Fruit fly (Drosophila melanogaster) whole organism, prepupa: ENCODE data around the gene CstF64.

ENCODE experiments used
- Blimp-1 ChIP-seq: fragments of 200-800 bp; sonication (Bioruptor generic); optimal IDR thresholded peaks from 3 replicates; lab custom pipeline; 2017; ENCODE audit warnings: missing biosample characterization, missing genetic modification characterization, mild to moderate bottlenecking, moderate library complexity, missing genetic modification reagents
- CG10631 ChIP-seq: fragments of 200-800 bp; sonication (Bioruptor generic); optimal IDR thresholded peaks from 2 replicates; lab custom pipeline; 2016; ENCODE audit warnings: missing biosample characterization, missing genetic modification characterization
- CG10669 ChIP-seq: fragments of 200-800 bp; sonication (Bioruptor generic); optimal IDR thresholded peaks from 3 replicates; lab custom pipeline; 2018; ENCODE audit warnings: missing biosample characterization, mild to moderate bottlenecking, missing genetic modification characterization, moderate library complexity
- CG11762 ChIP-seq: fragments of 200-800 bp; sonication (Bioruptor generic); optimal IDR thresholded peaks from 3 replicates; lab custom pipeline; 2016; ENCODE audit warnings: missing biosample characterization, missing genetic modification characterization; ENCODE audit not compliant: insufficient read depth
- CG11902 ChIP-seq: fragments of 200-800 bp; sonication (Bioruptor generic); optimal IDR thresholded peaks from 3 replicates; lab custom pipeline; 2016; ENCODE audit warnings: missing biosample characterization, missing genetic modification characterization
- CG15336 ChIP-seq: fragments of 200-800 bp; sonication (Bioruptor generic); IDR thresholded peaks from 2 replicates; pipeline ENCODE4 v1.3.6; 2022; ENCODE audit warnings: missing biosample characterization, missing genetic modification characterization
- CG1621 ChIP-seq: fragments of 200-800 bp; sonication (Bioruptor generic); optimal IDR thresholded peaks from 3 replicates; lab custom pipeline; 2018; ENCODE audit warnings: missing biosample characterization, mild to moderate bottlenecking, missing genetic modification characterization
- CG16779 ChIP-seq: fragments of 200-800 bp; sonication (Bioruptor generic); optimal IDR thresholded peaks from 3 replicates; lab custom pipeline; 2017; ENCODE audit warnings: missing biosample characterization, mild to moderate bottlenecking, missing genetic modification characterization
- CG3032 ChIP-seq: fragments of 200-800 bp; optimal IDR thresholded peaks from 2 replicates; lab custom pipeline; 2019; ENCODE audit warnings: missing biosample characterization, mild to moderate bottlenecking, missing genetic modification characterization, moderate library complexity
- CG31627 ChIP-seq: fragments of 200-800 bp; sonication (Bioruptor generic); optimal IDR thresholded peaks from 3 replicates; lab custom pipeline; 2016; ENCODE audit warnings: missing biosample characterization, missing genetic modification characterization
- CG32006 ChIP-seq: fragments of 200-800 bp; sonication (Bioruptor generic); optimal IDR thresholded peaks from 3 replicates; lab custom pipeline; 2017; ENCODE audit warnings: missing biosample characterization, mild to moderate bottlenecking, missing genetic modification characterization
- CG34406 ChIP-seq: fragments of 200-800 bp; sonication (Bioruptor generic); optimal IDR thresholded peaks from 3 replicates; lab custom pipeline; 2016; ENCODE audit warnings: missing biosample characterization, missing genetic modification characterization
- CG3919 ChIP-seq: fragments of 200-800 bp; sonication (Bioruptor generic); optimal IDR thresholded peaks from 3 replicates; lab custom pipeline; 2016; ENCODE audit warnings: missing biosample characterization, missing genetic modification characterization
- CG6163 ChIP-seq: fragments of 200-800 bp; sonication (Bioruptor generic); IDR thresholded peaks from 3 replicates; pipeline ENCODE4 v1.3.6; 2022; ENCODE audit warnings: missing biosample characterization, missing genetic modification characterization
- CG6276 ChIP-seq: fragments of 200-800 bp; sonication (Bioruptor generic); optimal IDR thresholded peaks from 2 replicates; lab custom pipeline; 2017; ENCODE audit warnings: missing biosample characterization, mild to moderate bottlenecking, missing genetic modification characterization
- CG6792 ChIP-seq: fragments of 200-800 bp; sonication (Bioruptor generic); optimal IDR thresholded peaks from 3 replicates; lab custom pipeline; 2016; ENCODE audit warnings: missing biosample characterization, missing genetic modification characterization
- CG6808 ChIP-seq: fragments of 200-800 bp; sonication (Bioruptor generic); optimal IDR thresholded peaks from 3 replicates; lab custom pipeline; 2017; ENCODE audit warnings: missing biosample characterization, missing genetic modification characterization, mild to moderate bottlenecking, moderate library complexity, missing genetic modification reagents
- CG7368 ChIP-seq: fragments of 200-800 bp; sonication (Bioruptor generic); optimal IDR thresholded peaks from 3 replicates; lab custom pipeline; 2016; ENCODE audit warnings: missing biosample characterization, missing genetic modification characterization
- CG8119 ChIP-seq: fragments of 200-800 bp; sonication (Bioruptor generic); IDR thresholded peaks from 3 replicates; pipeline ENCODE4 v1.3.6; 2022; ENCODE audit warnings: missing biosample characterization, missing genetic modification characterization
- CG8319 ChIP-seq: fragments of 200-800 bp; sonication (Bioruptor generic); optimal IDR thresholded peaks from 3 replicates; lab custom pipeline; 2016; ENCODE audit warnings: missing biosample characterization, missing genetic modification characterization
- CG9139 ChIP-seq: fragments of 200-800 bp; sonication (Bioruptor generic); optimal IDR thresholded peaks from 3 replicates; lab custom pipeline; 2017; ENCODE audit warnings: missing biosample characterization, mild to moderate bottlenecking, missing genetic modification characterization
- Eip75B ChIP-seq: fragments of 200-800 bp; sonication (Bioruptor generic); optimal IDR thresholded peaks from 3 replicates; lab custom pipeline; 2016; ENCODE audit warnings: missing biosample characterization, missing genetic modification characterization
- Eip78C ChIP-seq: fragments of 200-800 bp; sonication (Bioruptor generic); peaks from one replicate; lab custom pipeline; 2016; ENCODE audit warnings: missing biosample characterization, missing genetic modification characterization
- Ets21C ChIP-seq: fragments of 200-800 bp; sonication (Bioruptor generic); optimal IDR thresholded peaks from 3 replicates; lab custom pipeline; 2016; ENCODE audit warnings: missing biosample characterization, missing genetic modification characterization
- Ets96B ChIP-seq: fragments of 200-800 bp; optimal IDR thresholded peaks from 2 replicates; lab custom pipeline; 2019; ENCODE audit warnings: missing biosample characterization, mild to moderate bottlenecking, missing genetic modification characterization, moderate library complexity
- Gug ChIP-seq: fragments of 200-800 bp; sonication (Bioruptor generic); IDR thresholded peaks from 2 replicates; pipeline ENCODE4 v1.3.6; 2022; ENCODE audit warnings: missing biosample characterization, missing genetic modification characterization
- Hr38 ChIP-seq: sonication (Bioruptor generic); optimal IDR thresholded peaks from 2 replicates; lab custom pipeline; 2016; ENCODE audit warnings: missing biosample characterization, missing genetic modification characterization
- Hr39 ChIP-seq: fragments of 200-800 bp; sonication (Bioruptor generic); optimal IDR thresholded peaks from 2 replicates; lab custom pipeline; 2016; ENCODE audit warnings: missing biosample characterization, missing genetic modification characterization
- Hr4 ChIP-seq: fragments of 200-800 bp; sonication (Bioruptor generic); optimal IDR thresholded peaks from 3 replicates; lab custom pipeline; 2016; ENCODE audit warnings: missing biosample characterization, missing genetic modification characterization
- Lpt ChIP-seq: fragments of 200-800 bp; sonication (Bioruptor generic); optimal IDR thresholded peaks from 3 replicates; lab custom pipeline; 2016; ENCODE audit warnings: missing biosample characterization, missing genetic modification characterization
- OdsH ChIP-seq: fragments of 200-800 bp; sonication (Bioruptor generic); optimal IDR thresholded peaks from 3 replicates; lab custom pipeline; 2016; ENCODE audit warnings: missing biosample characterization, missing genetic modification characterization
- Sox102F ChIP-seq: fragments of 200-800 bp; sonication (Bioruptor generic); optimal IDR thresholded peaks from 2 replicates; lab custom pipeline; 2016; ENCODE audit warnings: missing biosample characterization, mild to moderate bottlenecking, missing genetic modification characterization
- acj6 ChIP-seq: fragments of 200-800 bp; sonication (Bioruptor generic); optimal IDR thresholded peaks from 3 replicates; lab custom pipeline; 2016; ENCODE audit warnings: missing biosample characterization, missing genetic modification characterization
- dac ChIP-seq: fragments of 200-800 bp; sonication (Bioruptor generic); optimal IDR thresholded peaks from 2 replicates; lab custom pipeline; 2017; ENCODE audit warnings: missing biosample characterization, mild to moderate bottlenecking, missing genetic modification characterization
- dsx ChIP-seq: fragments of 200-800 bp; optimal IDR thresholded peaks from 3 replicates; lab custom pipeline; 2019; ENCODE audit warnings: missing biosample characterization, mild to moderate bottlenecking, missing genetic modification characterization, moderate library complexity; ENCODE audit not compliant: poor library complexity, severe bottlenecking
- esn ChIP-seq: fragments of 200-800 bp; sonication (Bioruptor generic); optimal IDR thresholded peaks from 2 replicates; lab custom pipeline; 2016; ENCODE audit warnings: missing biosample characterization, mild to moderate bottlenecking, missing genetic modification characterization, moderate library complexity
- fd59A ChIP-seq: fragments of 200-800 bp; sonication (Bioruptor generic); optimal IDR thresholded peaks from 2 replicates; lab custom pipeline; 2017; ENCODE audit warnings: missing biosample characterization, mild to moderate bottlenecking, missing genetic modification characterization, missing genetic modification reagents
- fkh ChIP-seq: fragments of 200-800 bp; sonication (Bioruptor generic); optimal IDR thresholded peaks from 3 replicates; lab custom pipeline; 2017; ENCODE audit warnings: missing biosample characterization, mild to moderate bottlenecking, missing genetic modification characterization, moderate library complexity
- lz ChIP-seq: fragments of 200-800 bp; sonication (Bioruptor generic); optimal IDR thresholded peaks from 3 replicates; lab custom pipeline; 2016; ENCODE audit warnings: missing biosample characterization, missing genetic modification characterization
- net ChIP-seq: fragments of 200-800 bp; sonication (Bioruptor generic); optimal IDR thresholded peaks from 3 replicates; lab custom pipeline; 2016; ENCODE audit warnings: missing biosample characterization, missing genetic modification characterization
- pdm3 ChIP-seq: fragments of 200-800 bp; sonication (Bioruptor generic); optimal IDR thresholded peaks from 3 replicates; lab custom pipeline; 2016; ENCODE audit warnings: missing biosample characterization, missing genetic modification characterization
- salr ChIP-seq, 2 experiments: fragments of 200-800 bp; sonication (Bioruptor generic); optimal IDR thresholded peaks; 3 replicates each; lab custom pipeline; 2016 to 2018; ENCODE audit warnings: missing biosample characterization in 2 of 2, missing genetic modification characterization in 2 of 2, mild to moderate bottlenecking in 1 of 2
- spab ChIP-seq: fragments of 200-800 bp; sonication (Bioruptor generic); optimal IDR thresholded peaks from 2 replicates; lab custom pipeline; 2017; ENCODE audit warnings: missing biosample characterization, mild to moderate bottlenecking, missing genetic modification characterization, missing genetic modification reagents
- ss ChIP-seq, 2 experiments: fragments of 200-800 bp; sonication (Bioruptor generic); optimal IDR thresholded peaks; 2 replicates in 1 of 2; 3 replicates in 1 of 2; lab custom pipeline; 2017 to 2018; ENCODE audit warnings: mild to moderate bottlenecking in 2 of 2, missing biosample characterization in 2 of 2, missing genetic modification characterization in 2 of 2, moderate library complexity in 1 of 2
- topi ChIP-seq: fragments of 200-800 bp; sonication (Bioruptor generic); optimal IDR thresholded peaks from 3 replicates; lab custom pipeline; 2016; ENCODE audit warnings: missing biosample characterization, missing genetic modification characterization

CstF64 gene

dm6 chr3R:18669812-18670211 is 10.4 kb downstream of the CstF64 start (continued):
- peak; percentile 54 for TF ChIP-seq fd59A (GFP tag; lab: Kevin White, UChicago)
- peak; percentile 34 for TF ChIP-seq CG1621 (tag; lab: Kevin White, UChicago)
- peak; percentile 62 for TF ChIP-seq Eip75B (GFP tag; lab: Kevin White, UChicago)
- peak; percentile 57 for TF ChIP-seq CG11762 (GFP tag; lab: Kevin White, UChicago)
- TF ChIP-seq Sox102F (GFP tag; lab: Kevin White, UChicago) = no peak
- TF ChIP-seq CG6792 (GFP tag; lab: Kevin White, UChicago) = peak; percentile 51
- TF ChIP-seq spab (GFP tag; lab: Kevin White, UChicago) = no peak
- peak in 1 of 2 experiments; percentile 66 for TF ChIP-seq salr (GFP tag; optimal IDR thresholded peaks at IDR 0.05; lab: Kevin White, UChicago)
- no peak for TF ChIP-seq dsx (GFP tag; lab: Kevin White, UChicago)
- no peak for TF ChIP-seq CG9139 (GFP tag; lab: Kevin White, UChicago)
- no peak for TF ChIP-seq Hr39 (GFP tag; lab: Kevin White, UChicago)
- TF ChIP-seq Blimp-1 (GFP tag; lab: Kevin White, UChicago) = no peak
- peak; percentile 72 for TF ChIP-seq acj6 (GFP tag; lab: Kevin White, UChicago)
- peak; percentile 26 for TF ChIP-seq CG11902 (GFP tag; lab: Kevin White, UChicago)
- no peak for TF ChIP-seq pdm3 (GFP tag; lab: Kevin White, UChicago)
- peak; percentile 50 for TF ChIP-seq CG16779
- TF ChIP-seq Hr4 = no peak
- TF ChIP-seq CG6276 (GFP tag; lab: Kevin White, UChicago) = no peak
- peak; percentile 57 for TF ChIP-seq Gug (GFP tag; lab: Robert Waterston, UW)
- peak; percentile 58 for TF ChIP-seq esn (GFP tag; lab: Kevin White, UChicago)
- peak; percentile 45 for TF ChIP-seq dac
- peak; percentile 75 for TF ChIP-seq Ets96B (tag; lab: Kevin White, UChicago)
- TF ChIP-seq CG31627 (GFP tag; lab: Kevin White, UChicago) = peak; percentile 62
- TF ChIP-seq CG34406 (GFP tag; lab: Kevin White, UChicago) = peak; percentile 49
- peak; percentile 2 for TF ChIP-seq fkh
- TF ChIP-seq topi = peak; percentile 68
- peak; percentile 75 for TF ChIP-seq CG6808 (GFP tag; lab: Kevin White, UChicago)
- TF ChIP-seq ss (GFP tag; optimal IDR thresholded peaks at IDR 0.05; lab: Kevin White, UChicago) = peak; percentile 47 to 66
- peak; percentile 64 for TF ChIP-seq CG10669 (GFP tag; lab: Kevin White, UChicago)
- no peak for TF ChIP-seq Ets21C (GFP tag; lab: Kevin White, UChicago)
- no peak for TF ChIP-seq Lpt (GFP tag; lab: Kevin White, UChicago)
- TF ChIP-seq OdsH (GFP tag; lab: Kevin White, UChicago) = peak; percentile 74
- TF ChIP-seq lz (GFP tag; lab: Kevin White, UChicago) = peak; percentile 57

DNA sequence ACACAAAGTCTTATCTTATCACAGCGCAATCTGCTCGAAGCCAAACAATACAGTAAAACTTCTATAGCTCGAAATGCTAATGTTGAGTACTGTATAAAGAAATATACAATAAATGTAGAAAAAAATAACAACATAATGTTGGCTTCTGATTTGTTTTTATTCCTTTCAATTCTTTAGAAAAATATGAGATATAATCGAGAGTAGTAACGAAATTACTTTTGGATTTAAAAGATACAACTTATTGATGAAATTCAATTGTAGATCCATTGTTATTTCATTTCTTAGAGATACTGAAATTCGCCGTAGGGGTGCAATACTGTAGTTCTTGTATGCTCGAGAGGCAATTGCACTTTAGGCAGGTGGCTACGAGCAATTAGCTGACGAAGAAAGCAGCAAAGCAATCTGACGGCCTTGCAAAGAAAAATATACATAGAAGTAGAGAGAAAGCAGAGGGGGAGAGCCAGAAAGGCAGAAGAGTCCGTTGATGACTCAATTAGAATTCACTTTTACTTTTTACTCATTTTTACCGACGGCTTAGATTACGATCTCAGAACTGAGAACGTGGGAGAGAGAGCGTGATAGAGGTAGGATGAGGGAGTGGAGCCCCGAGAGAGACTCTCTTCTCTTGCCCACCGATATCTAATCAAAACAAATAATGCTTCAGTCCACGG is 11.2 kb downstream of the CstF64 start:
- TF ChIP-seq CG6792 (GFP tag; lab: Kevin White, UChicago) = peak; percentile 54
- TF ChIP-seq CG8319 = peak; percentile 45
- TF ChIP-seq CG11762 (GFP tag; lab: Kevin White, UChicago) = no peak
- TF ChIP-seq Gug (GFP tag; lab: Robert Waterston, UW) = peak; percentile 51
- TF ChIP-seq CG3032 (tag; lab: Kevin White, UChicago) = peak; percentile 32
- TF ChIP-seq OdsH (GFP tag; lab: Kevin White, UChicago) = peak; percentile 46
- peak; percentile 0 for TF ChIP-seq net (GFP tag; lab: Kevin White, UChicago)
- TF ChIP-seq esn (GFP tag; lab: Kevin White, UChicago) = peak; percentile 73
- TF ChIP-seq CG15336 (GFP tag; lab: Robert Waterston, UW) = peak; percentile 68
- peak; percentile 49 for TF ChIP-seq dsx (GFP tag; lab: Kevin White, UChicago)
- TF ChIP-seq Hr38 = no peak
- TF ChIP-seq CG32006 (GFP tag; lab: Kevin White, UChicago) = no peak
- no peak for TF ChIP-seq CG10669 (GFP tag; lab: Kevin White, UChicago)
- peak; percentile 35 for TF ChIP-seq CG31627 (GFP tag; lab: Kevin White, UChicago)
- no peak for TF ChIP-seq CG3919
- no peak for TF ChIP-seq CG1621 (tag; lab: Kevin White, UChicago)
- TF ChIP-seq Lpt (GFP tag; lab: Kevin White, UChicago) = no peak
- TF ChIP-seq ss (GFP tag; optimal IDR thresholded peaks at IDR 0.05; lab: Kevin White, UChicago) = no peak
- no peak for TF ChIP-seq Hr4
- no peak for TF ChIP-seq Sox102F (GFP tag; lab: Kevin White, UChicago)
- TF ChIP-seq pdm3 (GFP tag; lab: Kevin White, UChicago) = no peak
- TF ChIP-seq CG7368 = no peak
- TF ChIP-seq CG6163 (GFP tag; lab: Robert Waterston, UW) = peak; percentile 58; the same call in 1 of the 3 replicates
- no peak for TF ChIP-seq Ets96B (tag; lab: Kevin White, UChicago)
- TF ChIP-seq dac = peak; percentile 40
- TF ChIP-seq topi = peak; percentile 68
- no peak for TF ChIP-seq CG6808 (GFP tag; lab: Kevin White, UChicago)
- TF ChIP-seq Eip78C (GFP tag; lab: Kevin White, UChicago) = peak; percentile 95
- peak; percentile 62 for TF ChIP-seq CG8119 (GFP tag; lab: Robert Waterston, UW)
- TF ChIP-seq acj6 (GFP tag; lab: Kevin White, UChicago) = peak; percentile 30
- peak; percentile 58 for TF ChIP-seq CG10631 (GFP tag; lab: Kevin White, UChicago)
